Worm (Caenorhabditis elegans) whole organism, late embryonic: Measurements from ENCODE around the gene ilys-3.

Source experiments
- hlh-8 ChIP-seq: sonication (generic microtip); optimal IDR thresholded peaks from 2 replicates; lab custom pipeline; 2016; ENCODE audit warnings: missing genotype, missing genetic modification characterization, missing compliant biosample characterization
- lin-11 ChIP-seq: fragments of 200-800 bp; sonication (Bioruptor generic); optimal IDR thresholded peaks from 2 replicates; lab custom pipeline; 2018; ENCODE audit warnings: mild to moderate bottlenecking, missing genetic modification characterization, missing compliant biosample characterization
- nfya-1 ChIP-seq: sonication (generic microtip); optimal IDR thresholded peaks from 2 replicates; lab custom pipeline; 2017; ENCODE audit warnings: missing genetic modification characterization, mild to moderate bottlenecking, missing compliant biosample characterization, antibody characterized with exemption, moderate library complexity
- nhr-11 ChIP-seq: fragments of 150-350 bp; optimal IDR thresholded peaks from 2 replicates; lab custom pipeline; 2014; ENCODE audit warnings: missing biosample characterization, missing genetic modification characterization

- no peak for TF ChIP-seq nhr-11 (tag; lab: Kevin White, UChicago)
- no peak for TF ChIP-seq nfya-1 (tag; lab: Kevin White, UChicago)
- TF ChIP-seq lin-11 (tag; lab: Kevin White, UChicago), result no peak
- no peak for TF ChIP-seq hlh-8 (tag; lab: Kevin White, UChicago)
Measured at ce11 chrIV:2466249-2466648, 2.0 kb downstream of the ilys-3 start.
